Worm (Caenorhabditis elegans): ENCODE results near the gene K07H8.7.

DNA sequence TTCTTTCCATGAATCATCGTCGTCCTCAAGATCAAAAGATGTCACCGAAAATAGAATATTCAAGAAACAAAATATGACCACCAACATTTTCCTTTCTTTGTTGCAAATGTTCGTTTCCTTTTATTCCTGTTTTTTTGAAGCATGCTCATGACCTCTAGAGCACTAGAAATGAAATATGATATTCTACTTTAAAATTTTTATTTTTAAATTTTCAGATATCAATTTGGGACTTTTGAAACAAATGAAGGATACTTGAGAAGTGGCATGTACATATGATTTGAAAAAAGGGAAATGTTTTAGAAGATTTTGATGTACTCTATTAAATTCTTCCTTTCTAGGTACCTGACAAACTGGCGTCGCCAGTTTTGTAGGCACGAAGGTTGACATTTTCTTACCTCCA lies 15.4 kb upstream of the K07H8.7 start, which contains the start of gene K07H8.11:
- TF ChIP-seq sdc-2 (tag; optimal IDR thresholded peaks at IDR 0.05) (no peak), tbx-2 (tag; optimal IDR thresholded peaks at IDR 0.05) (no peak), unc-55 (GFP tag; optimal IDR thresholded peaks at IDR 0.05) (no peak), npax-4 (tag; optimal IDR thresholded peaks at IDR 0.05) (no peak), nhr-11 (tag; optimal IDR thresholded peaks at IDR 0.05) (no peak), ztf-16 (tag; optimal IDR thresholded peaks at IDR 0.05) (no peak), mec-3 (tag; optimal IDR thresholded peaks at IDR 0.05; ENCODE audit: borderline replicate concordance) (no peak), lim-6 (tag; optimal IDR thresholded peaks at IDR 0.05) (no peak)

All from whole organism, late embryonic.